Fruit fly (Drosophila melanogaster) whole organism, embryonic: ENCODE measurements around the gene S-Lap4.

Experiments used
- Atf3 ChIP-seq: fragments of 200-800 bp; sonication (Bioruptor generic); optimal IDR thresholded peaks from 3 replicates; lab custom pipeline; 2016; ENCODE audit warnings: missing biosample characterization, missing genetic modification characterization
- C15 ChIP-seq: fragments of 200-800 bp; sonication (Bioruptor generic); IDR thresholded peaks from 3 replicates; pipeline ENCODE4 v1.3.6; 2022; ENCODE audit warnings: missing biosample characterization, missing genetic modification characterization
- CG10267 ChIP-seq: fragments of 200-800 bp; sonication (Bioruptor generic); optimal IDR thresholded peaks from 2 replicates; lab custom pipeline; 2018; ENCODE audit warnings: missing biosample characterization, mild to moderate bottlenecking, missing genetic modification characterization, moderate library complexity
- CG11085 ChIP-seq: fragments of 200-800 bp; sonication (Bioruptor generic); IDR thresholded peaks from 2 replicates; pipeline ENCODE4 v1.3.6; 2022; ENCODE audit warnings: missing biosample characterization, missing genetic modification characterization
- CG11504 ChIP-seq: fragments of 200-800 bp; sonication (Bioruptor generic); optimal IDR thresholded peaks from 3 replicates; lab custom pipeline; 2019; ENCODE audit warnings: missing biosample characterization, mild to moderate bottlenecking, missing genetic modification characterization, moderate library complexity
- CG13424 ChIP-seq: fragments of 200-800 bp; sonication (Bioruptor generic); optimal IDR thresholded peaks from 2 replicates; lab custom pipeline; 2019; ENCODE audit warnings: missing biosample characterization, mild to moderate bottlenecking, missing genetic modification characterization, moderate library complexity
- CG13894 ChIP-seq: fragments of 200-800 bp; sonication (Bioruptor generic); optimal IDR thresholded peaks from 3 replicates; lab custom pipeline; 2018; ENCODE audit warnings: missing biosample characterization, mild to moderate bottlenecking, missing genetic modification characterization, moderate library complexity
- CG16813 ChIP-seq: fragments of 200-800 bp; sonication (Bioruptor generic); IDR thresholded peaks from 3 replicates; pipeline ENCODE4 v1.3.6; 2022; ENCODE audit warnings: missing biosample characterization, missing genetic modification characterization; ENCODE audit not compliant: partially characterized antibody
- CG17385 ChIP-seq: fragments of 200-800 bp; sonication (Bioruptor generic); optimal IDR thresholded peaks from 3 replicates; lab custom pipeline; 2018; ENCODE audit warnings: missing biosample characterization, mild to moderate bottlenecking, missing genetic modification characterization
- CG17568 ChIP-seq: fragments of 200-800 bp; sonication (Bioruptor generic); optimal IDR thresholded peaks from 2 replicates; lab custom pipeline; 2018; ENCODE audit warnings: missing biosample characterization, mild to moderate bottlenecking, missing genetic modification characterization, moderate library complexity
- CG1832 ChIP-seq: fragments of 200-800 bp; sonication (Bioruptor generic); optimal IDR thresholded peaks from 2 replicates; lab custom pipeline; 2017; ENCODE audit warnings: missing biosample characterization, mild to moderate bottlenecking, missing genetic modification characterization, inconsistent platforms
- CG2199 ChIP-seq: fragments of 200-800 bp; sonication (Bioruptor generic); IDR thresholded peaks from 3 replicates; pipeline ENCODE4 v1.3.6; 2022; ENCODE audit warnings: missing biosample characterization, missing genetic modification characterization
- CG4424 ChIP-seq: fragments of 200-800 bp; sonication (Bioruptor generic); optimal IDR thresholded peaks from 3 replicates; lab custom pipeline; 2016; ENCODE audit warnings: missing biosample characterization, missing genetic modification characterization
- CG6254 ChIP-seq: fragments of 200-800 bp; sonication (Bioruptor generic); optimal IDR thresholded peaks from 3 replicates; lab custom pipeline; 2017; ENCODE audit warnings: mild to moderate bottlenecking, missing biosample characterization, missing genetic modification reagents, missing genetic modification characterization
- CG6654 ChIP-seq: fragments of 200-800 bp; sonication (Bioruptor generic); optimal IDR thresholded peaks from 2 replicates; lab custom pipeline; 2017; ENCODE audit warnings: missing biosample characterization, mild to moderate bottlenecking, missing genetic modification characterization
- CG7556 ChIP-seq: fragments of 200-800 bp; sonication (Bioruptor generic); optimal IDR thresholded peaks from 2 replicates; lab custom pipeline; 2017; ENCODE audit warnings: missing biosample characterization, mild to moderate bottlenecking, missing genetic modification characterization
- CG7987 ChIP-seq: fragments of 200-800 bp; sonication (Bioruptor generic); optimal IDR thresholded peaks from 2 replicates; lab custom pipeline; 2018; ENCODE audit warnings: missing biosample characterization, mild to moderate bottlenecking, missing genetic modification characterization, moderate library complexity
- CG8765 ChIP-seq: fragments of 200-800 bp; sonication (Bioruptor generic); IDR thresholded peaks from 2 replicates; pipeline ENCODE4 v1.3.6; 2022; ENCODE audit warnings: missing biosample characterization, missing genetic modification characterization
- CG9932 ChIP-seq: fragments of 200-800 bp; sonication (Bioruptor generic); IDR thresholded peaks from 2 replicates; pipeline ENCODE4 v1.3.6; 2022; ENCODE audit warnings: missing biosample characterization, missing genetic modification characterization
- Doc2 ChIP-seq: fragments of 200-800 bp; sonication (Bioruptor generic); IDR thresholded peaks from 2 replicates; pipeline ENCODE4 v1.3.6; 2022; ENCODE audit warnings: missing biosample characterization, missing genetic modification characterization
- Dref ChIP-seq: fragments of 200-800 bp; sonication (Bioruptor generic); IDR thresholded peaks from 2 replicates; pipeline ENCODE4 v1.3.6; 2022; ENCODE audit warnings: missing biosample characterization, missing genetic modification characterization
- Gsc ChIP-seq: fragments of 200-800 bp; sonication (Bioruptor generic); IDR thresholded peaks from 2 replicates; pipeline ENCODE4 v1.3.6; 2022; ENCODE audit warnings: missing biosample characterization, missing genetic modification characterization
- H15 ChIP-seq: fragments of 200-800 bp; sonication (Bioruptor generic); IDR thresholded peaks from 3 replicates; pipeline ENCODE4 v1.3.6; 2022; ENCODE audit warnings: missing biosample characterization, missing genetic modification characterization
- HHEX ChIP-seq: fragments of 200-800 bp; sonication (Bioruptor generic); optimal IDR thresholded peaks from 3 replicates; lab custom pipeline; 2017; ENCODE audit warnings: missing biosample characterization, mild to moderate bottlenecking, missing genetic modification characterization, missing genetic modification reagents
- Hey ChIP-seq: fragments of 200-800 bp; sonication (Bioruptor generic); optimal IDR thresholded peaks from 3 replicates; lab custom pipeline; 2018; ENCODE audit warnings: missing biosample characterization, mild to moderate bottlenecking, missing genetic modification characterization
- Hmr ChIP-seq: fragments of 200-800 bp; sonication (Bioruptor generic); optimal IDR thresholded peaks from 3 replicates; lab custom pipeline; 2017; ENCODE audit warnings: mild to moderate bottlenecking, missing biosample characterization, missing genetic modification reagents, missing genetic modification characterization
- Hr39 ChIP-seq: fragments of >200 bp; optimal IDR thresholded peaks from 2 replicates; lab custom pipeline; 2017
- Med ChIP-seq: fragments of 200-800 bp; sonication (Bioruptor generic); peaks from one replicate; lab custom pipeline; 2016; ENCODE audit warnings: missing biosample characterization, missing genetic modification characterization, mild to moderate bottlenecking, inconsistent platforms, moderate library complexity
- Ptx1 ChIP-seq: fragments of 200-800 bp; sonication (Bioruptor generic); IDR thresholded peaks from 2 replicates; pipeline ENCODE4 v1.3.6; 2022; ENCODE audit warnings: missing biosample characterization, missing genetic modification characterization
- Side ChIP-seq: fragments of 200-800 bp; sonication (Bioruptor generic); optimal IDR thresholded peaks from 2 replicates; lab custom pipeline; 2016; ENCODE audit warnings: missing biosample characterization, missing genetic modification characterization
- Xbp1 ChIP-seq: fragments of 200-800 bp; sonication (Bioruptor generic); optimal IDR thresholded peaks from 3 replicates; lab custom pipeline; 2016; ENCODE audit warnings: missing biosample characterization, mild to moderate bottlenecking, missing genetic modification characterization
- btn ChIP-seq: fragments of 200-800 bp; sonication (Bioruptor generic); optimal IDR thresholded peaks from 2 replicates; lab custom pipeline; 2016; ENCODE audit warnings: missing biosample characterization, missing genetic modification characterization
- cato ChIP-seq: fragments of 200-800 bp; sonication (Bioruptor generic); optimal IDR thresholded peaks from 2 replicates; lab custom pipeline; 2016; ENCODE audit warnings: missing biosample characterization, missing genetic modification characterization, borderline replicate concordance
- chn ChIP-seq: fragments of 200-800 bp; sonication (Bioruptor generic); optimal IDR thresholded peaks from 2 replicates; lab custom pipeline; 2016; ENCODE audit warnings: missing biosample characterization, missing genetic modification characterization
- crol ChIP-seq: fragments of 200-800 bp; sonication (Bioruptor generic); IDR thresholded peaks from 2 replicates; pipeline ENCODE4 v1.3.6; 2022; ENCODE audit warnings: missing biosample characterization, missing genetic modification characterization
- da ChIP-seq: fragments of 200-800 bp; sonication (Bioruptor generic); optimal IDR thresholded peaks from 2 replicates; lab custom pipeline; 2016; ENCODE audit warnings: missing biosample characterization, missing genetic modification characterization
- dan ChIP-seq: fragments of 200-800 bp; sonication (Bioruptor generic); IDR thresholded peaks from 2 replicates; pipeline ENCODE4 v1.3.6; 2022; ENCODE audit warnings: missing biosample characterization, missing genetic modification characterization
- dpn ChIP-seq, 2 experiments: fragments of 200-800 bp; sonication (Bioruptor generic); optimal IDR thresholded peaks; 3 replicates each; lab custom pipeline; 2016; ENCODE audit warnings: missing biosample characterization in 2 of 2, missing genetic modification characterization in 2 of 2
- exex ChIP-seq: fragments of 200-800 bp; sonication (Bioruptor generic); optimal IDR thresholded peaks from 4 replicates; lab custom pipeline; 2018; ENCODE audit warnings: missing biosample characterization, mild to moderate bottlenecking, missing genetic modification characterization, moderate library complexity
- fd96Cb ChIP-seq: fragments of 200-800 bp; sonication (Bioruptor generic); optimal IDR thresholded peaks from 2 replicates; lab custom pipeline; 2018; ENCODE audit warnings: missing biosample characterization, mild to moderate bottlenecking, missing genetic modification characterization, moderate library complexity
- gem ChIP-seq: fragments of 200-800 bp; sonication (Bioruptor generic); optimal IDR thresholded peaks from 2 replicates; lab custom pipeline; 2019; ENCODE audit warnings: missing biosample characterization, mild to moderate bottlenecking, missing genetic modification characterization, moderate library complexity
- lilli ChIP-seq: fragments of 200-800 bp; sonication (Bioruptor generic); optimal IDR thresholded peaks from 3 replicates; lab custom pipeline; 2016; ENCODE audit warnings: missing biosample characterization, missing genetic modification characterization
- luna ChIP-seq: fragments of 200-800 bp; sonication (Bioruptor generic); optimal IDR thresholded peaks from 2 replicates; lab custom pipeline; 2016; ENCODE audit warnings: missing biosample characterization, missing genetic modification characterization
- nau ChIP-seq: fragments of 200-800 bp; sonication (Bioruptor generic); optimal IDR thresholded peaks from 3 replicates; lab custom pipeline; 2017; ENCODE audit warnings: missing biosample characterization, mild to moderate bottlenecking, missing genetic modification characterization, missing genetic modification reagents
- nmo ChIP-seq: fragments of 200-800 bp; sonication (Bioruptor generic); optimal IDR thresholded peaks from 2 replicates; lab custom pipeline; 2018; ENCODE audit warnings: missing biosample characterization, mild to moderate bottlenecking, missing genetic modification characterization, moderate library complexity
- phol ChIP-seq: fragments of 200-800 bp; sonication (Bioruptor generic); optimal IDR thresholded peaks from 3 replicates; lab custom pipeline; 2018; ENCODE audit warnings: missing biosample characterization, mild to moderate bottlenecking, missing genetic modification characterization, moderate library complexity
- scrt ChIP-seq: fragments of 200-800 bp; sonication (Bioruptor generic); optimal IDR thresholded peaks from 2 replicates; lab custom pipeline; 2018; ENCODE audit warnings: missing biosample characterization, mild to moderate bottlenecking, missing genetic modification characterization, moderate library complexity
- so ChIP-seq: fragments of 200-800 bp; sonication (Bioruptor generic); IDR thresholded peaks from 3 replicates; pipeline ENCODE4 v1.3.6; 2022; ENCODE audit warnings: missing biosample characterization, missing genetic modification characterization
- vfl ChIP-seq: fragments of 200-800 bp; sonication (Bioruptor generic); optimal IDR thresholded peaks from 2 replicates; lab custom pipeline; 2016; ENCODE audit warnings: missing biosample characterization, missing genetic modification characterization
- wdn ChIP-seq: fragments of 200-800 bp; sonication (Bioruptor generic); IDR thresholded peaks from 2 replicates; pipeline ENCODE4 v1.3.6; 2022; ENCODE audit warnings: missing biosample characterization, missing genetic modification characterization

Gene S-Lap4

dm6 chr3L:10525641-10526382, 35.2 kb downstream of the S-Lap4 start (continued):
- TF ChIP-seq Hmr (GFP tag; lab: Kevin White, UChicago) (no peak), luna (GFP tag; lab: Kevin White, UChicago) (no peak), CG6654 (GFP tag; lab: Kevin White, UChicago) (no peak), CG13424 (peak; percentile 36), CG1832 (no peak), CG8765 (no peak), exex (no peak), nau (GFP tag; lab: Kevin White, UChicago) (no peak), dan (GFP tag; lab: Robert Waterston, UW) (no peak), Hey (peak; percentile 90), Ptx1 (GFP tag; lab: Robert Waterston, UW) (peak; percentile 30; the same call in 1 of the 2 replicates), HHEX (no peak), cato (no peak), Hr39 (no peak), Gsc (GFP tag; lab: Robert Waterston, UW) (no peak), CG9932 (no peak), CG13894 (no peak), CG17568 (GFP tag; lab: Kevin White, UChicago) (no peak), crol (GFP tag; lab: Robert Waterston, UW) (0 out of 2 replicates have a peak, but pooled peaks have one; percentile 7), wdn (no peak), so (no peak), C15 (GFP tag; lab: Robert Waterston, UW) (no peak), Doc2 (no peak), CG7556 (GFP tag; lab: Kevin White, UChicago) (peak; percentile 46), gem (peak; percentile 64), chn (GFP tag; lab: Kevin White, UChicago) (no peak), phol (peak; percentile 40), CG11085 (GFP tag; lab: Robert Waterston, UW) (no peak), da (GFP tag; lab: Kevin White, UChicago) (no peak), dpn (GFP tag; optimal IDR thresholded peaks at IDR 0.05; lab: Kevin White, UChicago) (peak in 1 of 2 experiments; percentile 7), Atf3 (GFP tag; lab: Kevin White, UChicago) (no peak), Side (GFP tag; lab: Kevin White, UChicago) (no peak), vfl (GFP tag; lab: Kevin White, UChicago) (no peak), CG4424 (GFP tag; lab: Kevin White, UChicago) (peak; percentile 26), fd96Cb (tag; lab: Kevin White, UChicago) (peak; percentile 33), H15 (no peak), CG17385 (GFP tag; lab: Kevin White, UChicago) (no peak), CG11504 (peak; percentile 57), scrt (no peak), nmo (GFP tag; lab: Kevin White, UChicago) (peak; percentile 28), CG10267 (tag; lab: Kevin White, UChicago) (peak; percentile 45), CG2199 (peak; percentile 99), lilli (GFP tag; lab: Kevin White, UChicago) (no peak), Xbp1 (GFP tag; lab: Kevin White, UChicago) (peak; percentile 22), CG7987 (GFP tag; lab: Kevin White, UChicago) (no peak), Dref (GFP tag; lab: Robert Waterston, UW) (no peak), Med (GFP tag; lab: Kevin White, UChicago) (peak; percentile 16), CG6254 (GFP tag; lab: Kevin White, UChicago) (no peak), CG16813 (GFP tag; lab: Robert Waterston, UW) (0 out of 3 replicates have a peak, but pooled peaks have one; percentile 32), btn (GFP tag; lab: Kevin White, UChicago) (no peak)
